Fruit fly (Drosophila melanogaster): ENCODE measurements around the gene SecS.

DNA sequence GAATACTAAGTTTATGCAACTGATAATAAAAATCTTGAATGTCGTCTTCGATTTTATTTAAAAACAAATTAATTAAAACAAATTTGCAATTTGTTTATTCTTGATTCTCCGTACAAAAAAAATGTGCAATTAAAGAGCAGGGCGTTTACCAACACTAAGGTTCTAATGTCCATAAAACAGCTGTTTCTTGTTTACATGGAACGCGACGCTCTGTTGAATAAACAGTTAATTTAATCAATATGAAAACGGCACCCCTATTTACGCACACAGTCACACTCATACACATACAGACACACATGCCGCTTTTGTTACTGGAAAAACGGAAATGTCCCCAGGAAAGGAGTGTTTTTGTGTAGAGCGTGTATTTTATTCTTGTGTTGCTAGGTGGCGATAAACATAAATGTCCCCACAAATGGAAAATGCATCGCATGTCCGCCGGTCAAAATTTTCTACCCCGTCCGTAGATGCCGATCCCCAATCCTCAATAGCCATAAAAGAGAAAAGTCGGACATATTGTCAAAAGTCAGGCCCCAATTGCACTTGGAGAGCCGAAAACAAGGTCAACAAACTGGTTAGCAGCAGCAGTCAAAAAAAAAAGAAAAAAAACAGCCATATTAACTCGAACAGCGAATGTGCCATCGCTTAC lies 21.9 kb downstream of the SecS start:
- TF ChIP-seq OdsH (GFP tag; optimal IDR thresholded peaks at IDR 0.05) (no peak), CG8632 (GFP tag; optimal IDR thresholded peaks at IDR 0.05) (peak; percentile 4), Met (GFP tag; optimal IDR thresholded peaks at IDR 0.05) (peak; percentile 48), CG3032 (tag; optimal IDR thresholded peaks at IDR 0.05) (no peak), svp (GFP tag) (no peak)

Data from whole organism, prepupa.